Worm (Caenorhabditis elegans): Measurements from ENCODE around the gene srh-257.
A peak's percentile ranks its signal among the peaks of the same experiment; 100 is the strongest.

The srh-257 gene

ce11 chrV:15431322-15432052 lies 24.5 kb downstream of the srh-257 start:
- TF ChIP-seq unc-39 (tag; optimal IDR thresholded peaks at IDR 0.05), result peak; percentile 70
- no peak for TF ChIP-seq elt-1 (tag; optimal IDR thresholded peaks at IDR 0.05)

- TF ChIP-seq gmeb-1 (tag; optimal IDR thresholded peaks at IDR 0.05), result peak; percentile 43
- TF ChIP-seq fos-1 (tag; optimal IDR thresholded peaks at IDR 0.05), result peak; percentile 74
- TF ChIP-seq unc-55 (GFP tag; optimal IDR thresholded peaks at IDR 0.05), result no peak
These were observed 25.4 kb downstream of the srh-257 start, which contains the start of gene T26H5.8 for ce11 chrV:15432457-15432856. Gene T26H5.8 (minus strand): TSS chrV:15432726.

- no peak for TF ChIP-seq nhr-77 (tag; optimal IDR thresholded peaks at IDR 0.05)
- peak; percentile 68 for TF ChIP-seq fos-1 (tag; optimal IDR thresholded peaks at IDR 0.05)
These were observed 27.6 kb downstream of the srh-257 start for ce11 chrV:15434647-15435046.

- TF ChIP-seq unc-55 (GFP tag; optimal IDR thresholded peaks at IDR 0.05) (no peak), sma-9 (GFP tag; optimal IDR thresholded peaks at IDR 0.05) (peak; percentile 57), sma-9 (tag; optimal IDR thresholded peaks at IDR 0.05) (no peak), nhr-10 (tag; optimal IDR thresholded peaks at IDR 0.05) (no peak), elt-3 (tag; optimal IDR thresholded peaks at IDR 0.05) (no peak), fos-1 (tag; optimal IDR thresholded peaks at IDR 0.05) (peak; percentile 98)
These were observed 29.1 kb downstream of the srh-257 start for ce11 chrV:15436133-15436532.

ce11 chrV:15442384-15442783 lies 35.4 kb downstream of the srh-257 start:
- TF ChIP-seq nhr-129 (tag; optimal IDR thresholded peaks at IDR 0.05) (no peak), lin-13 (GFP tag; optimal IDR thresholded peaks at IDR 0.05) (no peak), aly-2 (tag; optimal IDR thresholded peaks at IDR 0.05) (no peak), nhr-237 (tag; optimal IDR thresholded peaks at IDR 0.05) (no peak)

- TF ChIP-seq nhr-237 (tag; optimal IDR thresholded peaks at IDR 0.05), result no peak
- no peak for TF ChIP-seq ceh-82 (tag; optimal IDR thresholded peaks at IDR 0.05)
- TF ChIP-seq unc-39 (tag; optimal IDR thresholded peaks at IDR 0.05), result no peak
- no peak for TF ChIP-seq ZK546.5 (tag; optimal IDR thresholded peaks at IDR 0.05)
- no peak for TF ChIP-seq nhr-6 (tag; optimal IDR thresholded peaks at IDR 0.05)
- no peak for TF ChIP-seq aly-2 (tag; optimal IDR thresholded peaks at IDR 0.05)
- TF ChIP-seq egl-27 (tag; optimal IDR thresholded peaks at IDR 0.05), result no peak
- no peak for TF ChIP-seq ztf-11 (tag; optimal IDR thresholded peaks at IDR 0.05)
- no peak for TF ChIP-seq lin-11 (tag; optimal IDR thresholded peaks at IDR 0.05)
- no peak for TF ChIP-seq peb-1 (tag; optimal IDR thresholded peaks at IDR 0.05)
- TF ChIP-seq crh-2 (tag; optimal IDR thresholded peaks at IDR 0.05), result no peak
- no peak for TF ChIP-seq ztf-4 (tag; optimal IDR thresholded peaks at IDR 0.05)
- no peak for TF ChIP-seq sem-4 (tag; optimal IDR thresholded peaks at IDR 0.05)
- no peak for TF ChIP-seq nhr-11 (tag; optimal IDR thresholded peaks at IDR 0.05)
These were observed 36.7 kb downstream of the srh-257 start, which contains the start of gene T26H5.10 for ce11 chrV:15443708-15444107. Gene T26H5.10 (minus strand): TSS chrV:15443808.

ce11 chrV:15444188-15444587 lies 37.2 kb downstream of the srh-257 start, which contains the start of gene T26H5.11:
Gene T26H5.11 (minus strand): TSS chrV:15444288.
- no peak for TF ChIP-seq fos-1 (tag; optimal IDR thresholded peaks at IDR 0.05)
- TF ChIP-seq lsy-2 (tag; optimal IDR thresholded peaks at IDR 0.05), result no peak
- TF ChIP-seq nhr-77 (tag; optimal IDR thresholded peaks at IDR 0.05), result no peak
- TF ChIP-seq mbf-1 (tag; optimal IDR thresholded peaks at IDR 0.05), result no peak
- no peak for TF ChIP-seq ztf-1 (GFP tag; conservative IDR thresholded peaks at IDR 0.05)
- no peak for TF ChIP-seq egl-27 (tag; optimal IDR thresholded peaks at IDR 0.05)
- TF ChIP-seq sma-9 (GFP tag; optimal IDR thresholded peaks at IDR 0.05), result no peak
- TF ChIP-seq sma-9 (tag; optimal IDR thresholded peaks at IDR 0.05), result no peak
- TF ChIP-seq ZK546.5 (tag; optimal IDR thresholded peaks at IDR 0.05), result no peak
- TF ChIP-seq C34F6.9 (tag; optimal IDR thresholded peaks at IDR 0.05), result no peak
- no peak for TF ChIP-seq zag-1 (tag; optimal IDR thresholded peaks at IDR 0.05)
